Worm (Caenorhabditis elegans) whole organism, L4 larva: ENCODE data around the gene Y46H3C.7.

Experiments used
- Y48G9A.11 ChIP-seq: fragments of 200-800 bp; sonication (Bioruptor generic); IDR thresholded peaks from 2 replicates; pipeline ENCODE4 v1.3.6; 2022; ENCODE audit warnings: missing genetic modification reagents, missing genetic modification characterization, missing compliant biosample characterization
- aly-2 ChIP-seq: sonication (generic microtip); optimal IDR thresholded peaks from 2 replicates; lab custom pipeline; 2018; ENCODE audit warnings: missing biosample characterization, missing genetic modification characterization
- ama-1 ChIP-seq: fragments of 150-350 bp; optimal IDR thresholded peaks from 2 replicates; lab custom pipeline; 2014; ENCODE audit warnings: inconsistent platforms, mixed read lengths
- dmd-8 ChIP-seq: fragments of 200-800 bp; sonication (Bioruptor generic); IDR thresholded peaks from 2 replicates; pipeline ENCODE4 v1.3.6; 2022; ENCODE audit warnings: missing genetic modification characterization, missing compliant biosample characterization
- lin-15B ChIP-seq: fragments of 150-350 bp; sonication (generic microtip); optimal IDR thresholded peaks from 3 replicates; lab custom pipeline; 2014; ENCODE audit warnings: missing biosample characterization, missing genetic modification characterization
- lin-39 ChIP-seq: fragments of 150-350 bp; optimal IDR thresholded peaks from 2 replicates; lab custom pipeline; 2014; ENCODE audit warnings: missing biosample characterization, missing genetic modification reagents, missing genetic modification characterization
- mxl-3 ChIP-seq: fragments of 200-800 bp; sonication (Bioruptor generic); optimal IDR thresholded peaks from 2 replicates; lab custom pipeline; 2018; ENCODE audit warnings: mild to moderate bottlenecking, missing genetic modification characterization, missing compliant biosample characterization
- nhr-237 ChIP-seq: sonication (generic microtip); optimal IDR thresholded peaks from 2 replicates; lab custom pipeline; 2017; ENCODE audit warnings: missing biosample characterization, missing genetic modification characterization
- nhr-6 ChIP-seq: fragments of 150-350 bp; optimal IDR thresholded peaks from 2 replicates; lab custom pipeline; 2014; ENCODE audit warnings: missing biosample characterization, missing genetic modification characterization
- unc-39 ChIP-seq: sonication (generic microtip); optimal IDR thresholded peaks from 2 replicates; lab custom pipeline; 2017; ENCODE audit warnings: missing biosample characterization, missing genetic modification characterization

ce11 chrV:1710909-1711308, 17.1 kb upstream of the Y46H3C.7 start, which contains the start of gene srw-100:
- TF ChIP-seq ama-1 (lab: Kevin White, UChicago) (no peak), Y48G9A.11 (no peak), aly-2 (no peak), lin-15B (tag; lab: Kevin White, UChicago) (no peak), nhr-6 (tag; lab: Kevin White, UChicago) (no peak), nhr-237 (tag; lab: Kevin White, UChicago) (no peak), unc-39 (no peak), lin-39 (no peak), mxl-3 (GFP tag; lab: Kevin White, UChicago) (no peak), dmd-8 (GFP tag; lab: Robert Waterston, UW) (no peak)
